Worm (Caenorhabditis elegans) whole organism, young adult: ENCODE measurements around the gene F48G7.13.

Source experiments
- B0035.1 ChIP-seq: sonication (generic microtip); optimal IDR thresholded peaks from 2 replicates; lab custom pipeline; 2016; ENCODE audit warnings: missing genetic modification characterization, mild to moderate bottlenecking, missing compliant biosample characterization, missing genotype, missing genetic modification reagents
- B0261.1 ChIP-seq: sonication (generic microtip); optimal IDR thresholded peaks from 2 replicates; lab custom pipeline; 2016; ENCODE audit warnings: mild to moderate bottlenecking, missing genetic modification characterization, moderate library complexity, missing compliant biosample characterization
- B0336.3 ChIP-seq: fragments of 200-800 bp; sonication (Bioruptor generic); IDR thresholded peaks from 2 replicates; pipeline ENCODE4 v1.3.6; 2022; ENCODE audit warnings: missing genetic modification characterization, missing compliant biosample characterization
- F10E7.11 ChIP-seq: sonication (generic microtip); optimal IDR thresholded peaks from 2 replicates; lab custom pipeline; 2017; ENCODE audit warnings: mild to moderate bottlenecking, missing genetic modification characterization, moderate library complexity, missing compliant biosample characterization
- F23B12.7 ChIP-seq: sonication (generic microtip); optimal IDR thresholded peaks from 2 replicates; lab custom pipeline; 2017; ENCODE audit warnings: missing genetic modification characterization, mild to moderate bottlenecking, missing compliant biosample characterization, antibody characterized with exemption, moderate library complexity; ENCODE audit not compliant: insufficient read depth
- F37B4.10 ChIP-seq: fragments of 200-800 bp; sonication (Bioruptor generic); IDR thresholded peaks from 2 replicates; pipeline ENCODE4 v1.3.6; 2022; ENCODE audit warnings: missing genetic modification characterization, missing compliant biosample characterization
- F57A8.1 ChIP-seq: fragments of 200-800 bp; sonication (Bioruptor generic); optimal IDR thresholded peaks from 2 replicates; lab custom pipeline; 2018; ENCODE audit warnings: mild to moderate bottlenecking, missing genetic modification characterization, moderate library complexity, missing compliant biosample characterization
- K11D2.4 ChIP-seq: fragments of 200-800 bp; sonication (Bioruptor generic); IDR thresholded peaks from 2 replicates; pipeline ENCODE4 v1.3.6; 2022; ENCODE audit warnings: missing genetic modification reagents, missing genetic modification characterization, missing compliant biosample characterization
- T07F8.4 ChIP-seq: sonication (generic microtip); optimal IDR thresholded peaks from 2 replicates; lab custom pipeline; 2016; ENCODE audit warnings: mild to moderate bottlenecking, missing genetic modification characterization, moderate library complexity, missing compliant biosample characterization
- T26A5.8 ChIP-seq: sonication (generic microtip); optimal IDR thresholded peaks from 2 replicates; lab custom pipeline; 2016; ENCODE audit warnings: missing genetic modification characterization, missing compliant biosample characterization
- Y56A3A.18 ChIP-seq: fragments of 200-800 bp; sonication (Bioruptor generic); IDR thresholded peaks from 2 replicates; pipeline ENCODE4 v1.3.6; 2022; ENCODE audit warnings: missing genetic modification reagents, missing genetic modification characterization, missing compliant biosample characterization
- ZK185.1 ChIP-seq: sonication (generic microtip); optimal IDR thresholded peaks from 2 replicates; lab custom pipeline; 2016; ENCODE audit warnings: mild to moderate bottlenecking, missing genetic modification characterization, missing compliant biosample characterization; ENCODE audit not compliant: poor library complexity, severe bottlenecking
- akir-1 ChIP-seq: fragments of 200-800 bp; sonication (Bioruptor generic); optimal IDR thresholded peaks from 2 replicates; lab custom pipeline; 2018; ENCODE audit warnings: mild to moderate bottlenecking, missing genetic modification characterization, moderate library complexity, missing compliant biosample characterization
- aptf-2 ChIP-seq: fragments of 200-800 bp; sonication (Bioruptor generic); conservative IDR thresholded peaks from 2 replicates; pipeline ENCODE4 v1.3.6; 2022; ENCODE audit warnings: missing genetic modification reagents, missing genetic modification characterization, missing compliant biosample characterization
- atf-7 ChIP-seq: sonication (generic microtip); optimal IDR thresholded peaks from 2 replicates; lab custom pipeline; 2017; ENCODE audit warnings: mild to moderate bottlenecking, missing genetic modification characterization, missing compliant biosample characterization
- attf-3 ChIP-seq: fragments of 200-800 bp; sonication (Bioruptor generic); conservative IDR thresholded peaks from 2 replicates; pipeline ENCODE4 v1.3.6; 2022; ENCODE audit warnings: missing genetic modification reagents, missing genetic modification characterization, missing compliant biosample characterization
- attf-6 ChIP-seq: fragments of 200-800 bp; sonication (Bioruptor generic); IDR thresholded peaks from 2 replicates; pipeline ENCODE4 v1.3.6; 2022; ENCODE audit warnings: missing genetic modification reagents, missing genetic modification characterization, missing compliant biosample characterization
- ceh-91 ChIP-seq: fragments of 200-800 bp; sonication (Bioruptor generic); IDR thresholded peaks from 2 replicates; pipeline ENCODE4 v1.3.6; 2022; ENCODE audit warnings: missing genetic modification reagents, missing genetic modification characterization, missing compliant biosample characterization
- die-1 ChIP-seq: sonication (generic microtip); optimal IDR thresholded peaks from 2 replicates; lab custom pipeline; 2016; ENCODE audit warnings: missing genotype, mild to moderate bottlenecking, missing genetic modification characterization, missing compliant biosample characterization
- ets-4 ChIP-seq: fragments of 200-800 bp; sonication (Bioruptor generic); optimal IDR thresholded peaks from 2 replicates; lab custom pipeline; 2018; ENCODE audit warnings: mild to moderate bottlenecking, missing genetic modification characterization, missing compliant biosample characterization
- him-1 ChIP-seq: sonication (generic microtip); optimal IDR thresholded peaks from 2 replicates; lab custom pipeline; 2016; ENCODE audit warnings: missing genotype, missing genetic modification reagents, missing genetic modification characterization, missing compliant biosample characterization
- hmg-20 ChIP-seq: fragments of 200-800 bp; sonication (Bioruptor generic); IDR thresholded peaks from 2 replicates; pipeline ENCODE4 v1.3.6; 2022; ENCODE audit warnings: missing genetic modification reagents, missing genetic modification characterization, missing compliant biosample characterization
- hsf-1 ChIP-seq: fragments of 200-800 bp; sonication (Bioruptor generic); IDR thresholded peaks from 2 replicates; pipeline ENCODE4 v1.3.6; 2022; ENCODE audit warnings: missing genetic modification reagents, missing genetic modification characterization, missing compliant biosample characterization
- let-607 ChIP-seq, 2 experiments: fragments of 200-800 bp in 1 of 2; sonication (Bioruptor generic) in 1 of 2; sonication (generic microtip) in 1 of 2; optimal IDR thresholded peaks; 2 replicates each; lab custom pipeline; 2016 to 2018; ENCODE audit warnings: mild to moderate bottlenecking in 2 of 2, missing compliant biosample characterization in 2 of 2, missing genetic modification characterization in 2 of 2, moderate library complexity in 2 of 2, missing genotype in 1 of 2
- lsy-27 ChIP-seq: sonication (generic microtip); optimal IDR thresholded peaks from 2 replicates; lab custom pipeline; 2017; ENCODE audit warnings: missing genetic modification characterization, mild to moderate bottlenecking, missing compliant biosample characterization, antibody characterized with exemption, missing genotype, borderline replicate concordance; ENCODE audit not compliant: insufficient read depth
- madf-8 ChIP-seq: fragments of 200-800 bp; sonication (Bioruptor generic); conservative IDR thresholded peaks from 2 replicates; pipeline ENCODE4 v1.3.6; 2022; ENCODE audit warnings: missing genetic modification reagents, missing genetic modification characterization, missing compliant biosample characterization
- mcd-1 ChIP-seq: fragments of 200-800 bp; sonication (Bioruptor generic); IDR thresholded peaks from 2 replicates; pipeline ENCODE4 v1.3.6; 2022; ENCODE audit warnings: missing genetic modification reagents, missing genetic modification characterization, missing compliant biosample characterization
- mes-4 ChIP-seq: sonication (generic microtip); optimal IDR thresholded peaks from 2 replicates; lab custom pipeline; 2016; ENCODE audit warnings: missing genotype, missing genetic modification characterization, missing compliant biosample characterization
- nfyb-1 ChIP-seq: fragments of 200-800 bp; sonication (Bioruptor generic); IDR thresholded peaks from 2 replicates; pipeline ENCODE4 v1.3.6; 2022; ENCODE audit warnings: missing genetic modification reagents, missing genetic modification characterization, missing compliant biosample characterization
- nhr-120 ChIP-seq: fragments of 200-800 bp; sonication (Bioruptor generic); IDR thresholded peaks from 2 replicates; pipeline ENCODE4 v1.3.6; 2022; ENCODE audit warnings: missing genetic modification characterization, missing compliant biosample characterization
- nhr-90 ChIP-seq: sonication (generic microtip); optimal IDR thresholded peaks from 2 replicates; lab custom pipeline; 2016; ENCODE audit warnings: missing genotype, mild to moderate bottlenecking, missing genetic modification characterization, missing compliant biosample characterization
- rcor-1 ChIP-seq: fragments of 200-800 bp; sonication (Bioruptor generic); IDR thresholded peaks from 2 replicates; pipeline ENCODE4 v1.3.6; 2022; ENCODE audit warnings: missing genetic modification reagents, missing genetic modification characterization, missing compliant biosample characterization
- snpc-1.3 ChIP-seq: sonication (generic microtip); optimal IDR thresholded peaks from 2 replicates; lab custom pipeline; 2017; ENCODE audit warnings: missing genetic modification characterization, mild to moderate bottlenecking, missing compliant biosample characterization, antibody characterized with exemption, moderate library complexity, missing genotype, missing genetic modification reagents; ENCODE audit not compliant: insufficient read depth
- snpc-3.4 ChIP-seq: sonication (generic microtip); optimal IDR thresholded peaks from 2 replicates; lab custom pipeline; 2017; ENCODE audit warnings: missing genetic modification characterization, mild to moderate bottlenecking, missing compliant biosample characterization, antibody characterized with exemption, moderate library complexity, missing genotype, missing genetic modification reagents
- snpc-4 ChIP-seq, 5 experiments: fragments of 150-350 bp in 1 of 5; sonication (generic microtip) in 4 of 5; optimal IDR thresholded peaks; 2 replicates each; lab custom pipeline; 2014 to 2018; ENCODE audit warnings: missing genetic modification characterization in 5 of 5, missing biosample characterization in 3 of 5, antibody characterized with exemption in 2 of 5, mild to moderate bottlenecking in 2 of 5, missing compliant biosample characterization in 2 of 5, missing genotype in 2 of 5, moderate library complexity in 2 of 5, missing genetic modification reagents in 1 of 5
- somi-1 ChIP-seq: fragments of 200-800 bp; sonication (Bioruptor generic); optimal IDR thresholded peaks from 2 replicates; lab custom pipeline; 2018; ENCODE audit warnings: mild to moderate bottlenecking, missing genetic modification characterization, missing compliant biosample characterization
- tbp1 ChIP-seq: fragments of 200-800 bp; sonication (Bioruptor generic); optimal IDR thresholded peaks from 2 replicates; lab custom pipeline; 2018; ENCODE audit warnings: mild to moderate bottlenecking, missing genetic modification characterization, missing compliant biosample characterization
- unc-62 ChIP-seq: fragments of 150-350 bp; optimal IDR thresholded peaks from 2 replicates; lab custom pipeline; 2014; ENCODE audit warnings: missing biosample characterization, missing genetic modification reagents, missing genetic modification characterization
- zim-3 ChIP-seq: sonication (generic microtip); optimal IDR thresholded peaks from 2 replicates; lab custom pipeline; 2017; ENCODE audit warnings: mild to moderate bottlenecking, missing genetic modification characterization, moderate library complexity, missing compliant biosample characterization
- ztf-26 ChIP-seq: sonication (generic microtip); optimal IDR thresholded peaks from 2 replicates; lab custom pipeline; 2017; ENCODE audit warnings: missing genetic modification characterization, missing compliant biosample characterization

The F48G7.13 gene

ce11 chrV:646129-646528 lies 30.8 kb downstream of the F48G7.13 start, which contains the start of gene F48G7.12:
TSS of gene F48G7.12 (minus strand) at chrV:646229.
- TF ChIP-seq hsf-1 (GFP tag; lab: Robert Waterston, UW) (no peak), ztf-26 (tag; lab: Kevin White, UChicago) (no peak), let-607 (tag; optimal IDR thresholded peaks at IDR 0.05; lab: Kevin White, UChicago) (no peak), attf-6 (GFP tag; lab: Robert Waterston, UW) (no peak), F10E7.11 (no peak), unc-62 (GFP tag; lab: Kevin White, UChicago) (no peak), nhr-120 (no peak), madf-8 (no peak)
- TF ChIP-seq, all 124 proteins: peak for 0

- TF ChIP-seq B0261.1 (tag; lab: Kevin White, UChicago) (no peak), him-1 (no peak), B0336.3 (GFP tag; lab: Robert Waterston, UW) (no peak), F37B4.10 (GFP tag; lab: Robert Waterston, UW) (no peak), nhr-120 (no peak), snpc-3.4 (no peak)
Measured at ce11 chrV:646888-647287, 31.5 kb downstream of the F48G7.13 start, which contains the start of gene ugt-42. TSS of gene ugt-42 (plus strand) at chrV:647188.

ce11 chrV:652940-653339 lies 37.6 kb downstream of the F48G7.13 start, which contains the start of gene srj-5:
TSS of gene srj-5 (minus strand) at chrV:653040.
- TF ChIP-seq nfyb-1 (GFP tag; lab: Robert Waterston, UW), result no peak
- no peak for TF ChIP-seq hmg-20 (GFP tag; lab: Robert Waterston, UW)
- TF ChIP-seq tbp1 (GFP tag; lab: Kevin White, UChicago), result no peak
- TF ChIP-seq die-1 (tag; lab: Kevin White, UChicago), result no peak
- TF ChIP-seq Y56A3A.18 (GFP tag; lab: Robert Waterston, UW), result no peak
- no peak for TF ChIP-seq nhr-90 (tag; lab: Kevin White, UChicago)
- no peak for TF ChIP-seq rcor-1 (GFP tag; lab: Robert Waterston, UW)
- no peak for TF ChIP-seq T07F8.4 (tag; lab: Kevin White, UChicago)
- no peak for TF ChIP-seq F57A8.1 (GFP tag; lab: Kevin White, UChicago)
- TF ChIP-seq, all 124 proteins: peak for 0

ce11 chrV:654402-654801 lies 39.0 kb downstream of the F48G7.13 start, which contains the start of gene srj-6:
TSS of gene srj-6 (minus strand) at chrV:654502.
- TF ChIP-seq zim-3 (tag; lab: Kevin White, UChicago) (no peak), aptf-2 (GFP tag; lab: Robert Waterston, UW) (no peak), ZK185.1 (no peak), ets-4 (GFP tag; lab: Kevin White, UChicago) (no peak), F23B12.7 (tag; lab: Kevin White, UChicago) (no peak), akir-1 (GFP tag; lab: Kevin White, UChicago) (no peak), snpc-4 (GFP tag; optimal IDR thresholded peaks at IDR 0.05; lab: Kevin White, UChicago) (no peak), snpc-4 (tag; optimal IDR thresholded peaks at IDR 0.05; lab: Kevin White, UChicago) (no peak), T26A5.8 (no peak), let-607 (tag; optimal IDR thresholded peaks at IDR 0.05; lab: Kevin White, UChicago) (no peak), unc-62 (GFP tag; lab: Kevin White, UChicago) (no peak)
- TF ChIP-seq, all 124 proteins: peak for 0

DNA sequence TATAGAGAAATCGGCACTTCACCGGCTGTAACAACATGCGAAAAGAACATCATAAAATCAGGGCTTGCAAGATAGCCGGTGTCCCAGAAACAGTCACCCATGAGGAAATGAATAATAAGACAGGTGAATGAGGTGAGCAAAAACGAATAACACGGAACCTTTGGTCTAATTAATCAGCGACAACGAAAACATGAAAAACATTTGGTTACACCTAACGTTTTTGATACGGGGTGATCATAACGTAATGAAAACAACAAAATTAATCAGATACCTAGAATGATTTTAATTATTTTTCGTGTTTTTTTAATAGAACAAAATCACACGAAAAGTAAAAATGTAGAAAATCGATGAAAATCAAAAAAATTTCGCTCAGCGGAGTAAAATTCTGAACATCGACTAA lies 40.4 kb downstream of the F48G7.13 start, which contains the start of gene srh-245:
TSS of gene srh-245 (minus strand) at position 101 of the 400 bp plus-strand sequence.
- no peak for TF ChIP-seq ceh-91 (GFP tag; lab: Robert Waterston, UW)
- no peak for TF ChIP-seq snpc-1.3 (tag; lab: Kevin White, UChicago)
- no peak for TF ChIP-seq attf-3 (GFP tag; lab: Robert Waterston, UW)
- TF ChIP-seq atf-7 (tag; lab: Kevin White, UChicago), result no peak
- no peak for TF ChIP-seq aptf-2 (GFP tag; lab: Robert Waterston, UW)
- TF ChIP-seq F37B4.10 (GFP tag; lab: Robert Waterston, UW), result no peak
- no peak for TF ChIP-seq Y56A3A.18 (GFP tag; lab: Robert Waterston, UW)
- no peak for TF ChIP-seq B0035.1
- no peak for TF ChIP-seq K11D2.4 (GFP tag; lab: Robert Waterston, UW)
- no peak for TF ChIP-seq F10E7.11
- no peak for TF ChIP-seq lsy-27
- no peak for TF ChIP-seq mcd-1 (GFP tag; lab: Robert Waterston, UW)
- no peak for TF ChIP-seq somi-1 (GFP tag; lab: Kevin White, UChicago)
- no peak for TF ChIP-seq let-607 (tag; optimal IDR thresholded peaks at IDR 0.05; lab: Kevin White, UChicago)
- no peak for TF ChIP-seq mes-4
- no peak for TF ChIP-seq F57A8.1 (GFP tag; lab: Kevin White, UChicago)
